Fruit fly (Drosophila melanogaster) whole organism, embryonic: ENCODE measurements around the gene CG18622.
A peak's percentile ranks its signal among the peaks of the same experiment; 100 is the strongest.

Experiments
- C15 ChIP-seq: fragments of 200-800 bp; sonication (Bioruptor generic); IDR thresholded peaks from 3 replicates; pipeline ENCODE4 v1.3.6; 2022; ENCODE audit warnings: missing biosample characterization, missing genetic modification characterization
- CG10565 ChIP-seq: fragments of 200-800 bp; sonication (Bioruptor generic); optimal IDR thresholded peaks from 3 replicates; lab custom pipeline; 2016; ENCODE audit warnings: missing biosample characterization, mild to moderate bottlenecking, missing genetic modification characterization
- CG12236 ChIP-seq: fragments of 200-800 bp; sonication (Bioruptor generic); optimal IDR thresholded peaks from 2 replicates; lab custom pipeline; 2016; ENCODE audit warnings: missing biosample characterization, missing genetic modification characterization
- CG12744 ChIP-seq: fragments of 200-800 bp; sonication (Bioruptor generic); optimal IDR thresholded peaks from 2 replicates; lab custom pipeline; 2016; ENCODE audit warnings: missing biosample characterization, missing genetic modification characterization
- CG15073 ChIP-seq: fragments of 200-800 bp; sonication (Bioruptor generic); optimal IDR thresholded peaks from 2 replicates; lab custom pipeline; 2016; ENCODE audit warnings: missing biosample characterization, missing genetic modification characterization
- CG1603 ChIP-seq: fragments of 200-800 bp; sonication (Bioruptor generic); optimal IDR thresholded peaks from 2 replicates; lab custom pipeline; 2019; ENCODE audit warnings: missing biosample characterization, mild to moderate bottlenecking, missing genetic modification characterization, moderate library complexity
- CG17359 ChIP-seq: fragments of 200-800 bp; sonication (Bioruptor generic); optimal IDR thresholded peaks from 3 replicates; lab custom pipeline; 2018; ENCODE audit warnings: missing biosample characterization, mild to moderate bottlenecking, missing genetic modification characterization, moderate library complexity
- CG17385 ChIP-seq: fragments of 200-800 bp; sonication (Bioruptor generic); optimal IDR thresholded peaks from 3 replicates; lab custom pipeline; 2018; ENCODE audit warnings: missing biosample characterization, mild to moderate bottlenecking, missing genetic modification characterization
- CG17912 ChIP-seq: fragments of 200-800 bp; sonication (Bioruptor generic); optimal IDR thresholded peaks from 2 replicates; lab custom pipeline; 2018; ENCODE audit warnings: missing biosample characterization, mild to moderate bottlenecking, missing genetic modification characterization
- CG18764 ChIP-seq: fragments of 200-800 bp; sonication (Bioruptor generic); optimal IDR thresholded peaks from 3 replicates; lab custom pipeline; 2016; ENCODE audit warnings: missing biosample characterization, missing genetic modification characterization
- CG30431 ChIP-seq: fragments of 200-800 bp; sonication (Bioruptor generic); optimal IDR thresholded peaks from 2 replicates; lab custom pipeline; 2017; ENCODE audit warnings: missing biosample characterization, missing genetic modification characterization
- CG3407 ChIP-seq: fragments of 200-800 bp; sonication (Bioruptor generic); optimal IDR thresholded peaks from 2 replicates; lab custom pipeline; 2018; ENCODE audit warnings: missing biosample characterization, mild to moderate bottlenecking, missing genetic modification characterization
- CG34376 ChIP-seq: fragments of 200-800 bp; sonication (Bioruptor generic); optimal IDR thresholded peaks from 2 replicates; lab custom pipeline; 2018; ENCODE audit warnings: missing biosample characterization, mild to moderate bottlenecking, missing genetic modification characterization
- CG6791 ChIP-seq: fragments of 200-800 bp; sonication (Bioruptor generic); IDR thresholded peaks from 3 replicates; pipeline ENCODE4 v1.3.6; 2022; ENCODE audit warnings: missing biosample characterization, missing genetic modification characterization; ENCODE audit not compliant: partially characterized antibody
- CG7987 ChIP-seq: fragments of 200-800 bp; sonication (Bioruptor generic); optimal IDR thresholded peaks from 2 replicates; lab custom pipeline; 2018; ENCODE audit warnings: missing biosample characterization, mild to moderate bottlenecking, missing genetic modification characterization, moderate library complexity
- Dbx ChIP-seq: fragments of 200-800 bp; sonication (Bioruptor generic); IDR thresholded peaks from 3 replicates; pipeline ENCODE4 v1.3.6; 2022; ENCODE audit warnings: missing biosample characterization, missing genetic modification characterization
- Deaf1 ChIP-seq: fragments of 200-800 bp; optimal IDR thresholded peaks from 3 replicates; lab custom pipeline; 2019; ENCODE audit warnings: missing biosample characterization, mild to moderate bottlenecking, missing genetic modification characterization, moderate library complexity
- Drgx ChIP-seq: fragments of 200-800 bp; sonication (Bioruptor generic); IDR thresholded peaks from 2 replicates; pipeline ENCODE4 v1.3.6; 2022; ENCODE audit warnings: missing biosample characterization, missing genetic modification characterization
- Ets65A ChIP-seq: fragments of 200-800 bp; sonication (Bioruptor generic); peaks from one replicate; lab custom pipeline; 2016; ENCODE audit warnings: missing biosample characterization, missing genetic modification characterization
- Ets97D ChIP-seq: fragments of 200-800 bp; sonication (Bioruptor generic); optimal IDR thresholded peaks from 3 replicates; lab custom pipeline; 2016; ENCODE audit warnings: missing biosample characterization, missing genetic modification characterization
- H15 ChIP-seq: fragments of 200-800 bp; sonication (Bioruptor generic); IDR thresholded peaks from 3 replicates; pipeline ENCODE4 v1.3.6; 2022; ENCODE audit warnings: missing biosample characterization, missing genetic modification characterization
- Hmr ChIP-seq: fragments of 200-800 bp; sonication (Bioruptor generic); optimal IDR thresholded peaks from 3 replicates; lab custom pipeline; 2017; ENCODE audit warnings: mild to moderate bottlenecking, missing biosample characterization, missing genetic modification reagents, missing genetic modification characterization
- Hr3 ChIP-seq: fragments of 200-800 bp; sonication (Bioruptor generic); optimal IDR thresholded peaks from 3 replicates; lab custom pipeline; 2016; ENCODE audit warnings: missing biosample characterization, missing genetic modification characterization
- Hsf ChIP-seq: fragments of 200-800 bp; sonication (Bioruptor generic); optimal IDR thresholded peaks from 3 replicates; lab custom pipeline; 2016; ENCODE audit warnings: missing biosample characterization, missing genetic modification characterization
- Max ChIP-seq: fragments of 200-800 bp; sonication (Bioruptor generic); optimal IDR thresholded peaks from 2 replicates; lab custom pipeline; 2016; ENCODE audit warnings: missing biosample characterization, mild to moderate bottlenecking, missing genetic modification characterization
- Nf-YC ChIP-seq: fragments of 200-800 bp; optimal IDR thresholded peaks from 3 replicates; lab custom pipeline; 2019; ENCODE audit warnings: missing biosample characterization, mild to moderate bottlenecking, missing genetic modification characterization, moderate library complexity
- Sox102F ChIP-seq: fragments of 200-800 bp; sonication (Bioruptor generic); optimal IDR thresholded peaks from 2 replicates; lab custom pipeline; 2018; ENCODE audit warnings: missing biosample characterization, mild to moderate bottlenecking, missing genetic modification characterization, moderate library complexity
- ab ChIP-seq: fragments of 200-800 bp; sonication (Bioruptor generic); optimal IDR thresholded peaks from 2 replicates; lab custom pipeline; 2016; ENCODE audit warnings: missing biosample characterization, missing genetic modification characterization
- aop ChIP-seq: fragments of 200-800 bp; sonication (Bioruptor generic); IDR thresholded peaks from 2 replicates; pipeline ENCODE4 v1.3.6; 2022; ENCODE audit warnings: missing biosample characterization, missing genetic modification characterization
- ase ChIP-seq: fragments of 200-800 bp; sonication (Bioruptor generic); IDR thresholded peaks from 3 replicates; pipeline ENCODE4 v1.3.6; 2022; ENCODE audit warnings: missing biosample characterization, missing genetic modification characterization
- chinmo ChIP-seq: fragments of 200-800 bp; sonication (Bioruptor generic); IDR thresholded peaks from 4 replicates; pipeline ENCODE4 v1.3.6; 2022; ENCODE audit warnings: missing biosample characterization, missing genetic modification characterization; ENCODE audit not compliant: partially characterized antibody
- crc ChIP-seq: fragments of 200-800 bp; sonication (Bioruptor generic); optimal IDR thresholded peaks from 2 replicates; lab custom pipeline; 2016; ENCODE audit warnings: missing biosample characterization, missing genetic modification characterization
- crol ChIP-seq: fragments of 200-800 bp; sonication (Bioruptor generic); IDR thresholded peaks from 2 replicates; pipeline ENCODE4 v1.3.6; 2022; ENCODE audit warnings: missing biosample characterization, missing genetic modification characterization
- cwo ChIP-seq: fragments of 200-800 bp; sonication (Bioruptor generic); optimal IDR thresholded peaks from 3 replicates; lab custom pipeline; 2017; ENCODE audit warnings: missing biosample characterization, missing genetic modification characterization, mild to moderate bottlenecking, moderate library complexity, missing genetic modification reagents
- ems ChIP-seq: fragments of 200-800 bp; sonication (Bioruptor generic); optimal IDR thresholded peaks from 3 replicates; lab custom pipeline; 2016; ENCODE audit warnings: missing biosample characterization, missing genetic modification characterization
- eyg ChIP-seq: fragments of 200-800 bp; sonication (Bioruptor generic); optimal IDR thresholded peaks from 3 replicates; lab custom pipeline; 2016; ENCODE audit warnings: missing biosample characterization, missing genetic modification characterization
- gcm2 ChIP-seq: fragments of 200-800 bp; sonication (Bioruptor generic); optimal IDR thresholded peaks from 2 replicates; lab custom pipeline; 2016; ENCODE audit warnings: missing biosample characterization, missing genetic modification characterization
- odd ChIP-seq: fragments of 200-800 bp; sonication (Bioruptor generic); optimal IDR thresholded peaks from 2 replicates; lab custom pipeline; 2017; ENCODE audit warnings: missing biosample characterization, mild to moderate bottlenecking, missing genetic modification characterization
- pita ChIP-seq: fragments of 200-800 bp; sonication (Bioruptor generic); optimal IDR thresholded peaks from 2 replicates; lab custom pipeline; 2017; ENCODE audit warnings: missing biosample characterization, mild to moderate bottlenecking, missing genetic modification characterization
- pros ChIP-seq: fragments of 200-800 bp; sonication (Bioruptor generic); optimal IDR thresholded peaks from 3 replicates; lab custom pipeline; 2019; ENCODE audit warnings: missing biosample characterization, mild to moderate bottlenecking, missing genetic modification characterization, moderate library complexity
- psq ChIP-seq: fragments of 200-800 bp; sonication (Bioruptor generic); optimal IDR thresholded peaks from 2 replicates; lab custom pipeline; 2017; ENCODE audit warnings: missing biosample characterization, missing genetic modification characterization
- scrt ChIP-seq: fragments of 200-800 bp; sonication (Bioruptor generic); optimal IDR thresholded peaks from 2 replicates; lab custom pipeline; 2018; ENCODE audit warnings: missing biosample characterization, mild to moderate bottlenecking, missing genetic modification characterization, moderate library complexity
- sob ChIP-seq: fragments of 200-800 bp; sonication (Bioruptor generic); IDR thresholded peaks from 2 replicates; pipeline ENCODE4 v1.3.6; 2022; ENCODE audit warnings: missing biosample characterization, missing genetic modification characterization
- tgo ChIP-seq: fragments of 200-800 bp; sonication (Bioruptor generic); IDR thresholded peaks from 3 replicates; pipeline ENCODE4 v1.3.6; 2022; ENCODE audit warnings: missing biosample characterization, missing genetic modification characterization
- tll ChIP-seq, 2 experiments: fragments of 200-800 bp in 1 of 2; fragments of >200 bp in 1 of 2; sonication (Bioruptor generic) in 1 of 2; optimal IDR thresholded peaks; 2 replicates each; lab custom pipeline; 2017 to 2019; ENCODE audit warnings: missing biosample characterization in 2 of 2, missing genetic modification characterization in 2 of 2, mild to moderate bottlenecking in 1 of 2, moderate library complexity in 1 of 2
- tna ChIP-seq: fragments of 200-800 bp; sonication (Bioruptor generic); IDR thresholded peaks from 2 replicates; pipeline ENCODE4 v1.3.6; 2022; ENCODE audit warnings: missing biosample characterization, missing genetic modification characterization; ENCODE audit not compliant: partially characterized antibody
- vnd ChIP-seq: fragments of 200-800 bp; sonication (Bioruptor generic); IDR thresholded peaks from 3 replicates; pipeline ENCODE4 v1.3.6; 2022; ENCODE audit warnings: missing biosample characterization, missing genetic modification characterization; ENCODE audit not compliant: partially characterized antibody
- z ChIP-seq: fragments of 200-800 bp; sonication (Bioruptor generic); IDR thresholded peaks from 3 replicates; pipeline ENCODE4 v1.3.6; 2022; ENCODE audit warnings: missing biosample characterization, missing genetic modification characterization

Gene CG18622

DNA sequence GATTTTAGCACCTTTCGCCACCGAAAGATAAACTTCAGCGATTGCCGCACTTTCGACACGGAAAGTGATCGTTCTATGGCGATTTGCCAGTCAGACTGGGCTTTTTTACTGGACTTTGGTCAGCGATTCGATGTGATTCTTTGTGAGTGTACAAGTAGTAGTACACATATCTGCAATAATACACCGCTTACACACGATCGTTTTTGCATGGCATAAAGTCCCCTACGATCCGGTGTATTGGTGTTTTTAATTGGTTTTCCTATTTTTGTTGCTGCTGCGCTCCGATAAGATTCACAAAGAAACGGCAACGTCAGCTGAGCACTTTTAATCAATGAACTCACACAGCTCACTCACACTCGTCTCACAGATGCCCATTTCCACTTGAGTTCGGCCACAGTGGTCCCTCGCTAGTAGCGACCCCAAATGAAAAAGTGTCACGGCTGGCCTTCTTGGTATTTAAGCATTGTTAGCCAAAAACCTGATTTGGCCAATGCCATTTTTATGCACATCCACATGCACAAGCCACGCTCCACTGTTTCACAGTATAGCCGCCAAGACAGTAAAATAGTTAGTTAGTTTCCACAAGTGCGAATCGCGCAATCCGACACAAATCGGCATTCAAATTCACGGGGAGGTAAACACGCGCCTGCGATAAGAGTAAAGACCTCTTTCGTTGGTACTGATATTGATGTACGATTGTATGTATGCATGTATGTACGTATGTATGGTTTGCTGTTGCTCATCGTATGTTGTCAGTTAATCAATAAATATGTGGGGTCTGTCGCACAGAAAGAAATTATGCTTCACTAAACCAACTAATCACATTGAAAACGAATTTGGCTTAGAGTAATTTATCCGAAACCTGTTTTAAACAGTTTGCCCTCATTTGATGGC, 1.1 kb downstream of the CG18622 start (continued):
- TF ChIP-seq scrt (GFP tag; lab: Kevin White, UChicago): peak; percentile 87
- peak; percentile 91 for TF ChIP-seq Hsf (GFP tag; lab: Kevin White, UChicago)
- peak; percentile 67 for TF ChIP-seq crol
- peak; percentile 97 for TF ChIP-seq Hmr
- TF ChIP-seq crc: peak; percentile 92
- TF ChIP-seq H15: peak; percentile 92
- peak; percentile 97 for TF ChIP-seq Drgx (GFP tag; lab: Robert Waterston, UW)
- TF ChIP-seq Deaf1 (tag; lab: Kevin White, UChicago): peak; percentile 72
- TF ChIP-seq ems (GFP tag; lab: Kevin White, UChicago): peak; percentile 86
- TF ChIP-seq CG6791 (GFP tag; lab: Robert Waterston, UW): 0 out of 3 replicates have a peak, but pooled peaks have one; percentile 34
- no peak for TF ChIP-seq pros (GFP tag; lab: Kevin White, UChicago)
- TF ChIP-seq CG3407: peak; percentile 41
- peak; percentile 72 for TF ChIP-seq CG12236 (GFP tag; lab: Kevin White, UChicago)
- peak; percentile 89 for TF ChIP-seq odd
- TF ChIP-seq sob (GFP tag; lab: Robert Waterston, UW): peak; percentile 99
- TF ChIP-seq Sox102F (GFP tag; lab: Kevin White, UChicago): peak; percentile 78
- TF ChIP-seq CG30431 (GFP tag; lab: Kevin White, UChicago): peak; percentile 86
- no peak for TF ChIP-seq CG10565 (GFP tag; lab: Kevin White, UChicago)
- TF ChIP-seq Ets97D (GFP tag; lab: Kevin White, UChicago): peak; percentile 84
- peak; percentile 55; the same call in 2 of the 3 replicates for TF ChIP-seq vnd (GFP tag; lab: Robert Waterston, UW)
- TF ChIP-seq aop (GFP tag; lab: Robert Waterston, UW): peak; percentile 91
- TF ChIP-seq ase (GFP tag; lab: Robert Waterston, UW): peak; percentile 89; the same call in 2 of the 3 replicates
- TF ChIP-seq Hr3 (GFP tag; lab: Kevin White, UChicago): peak; percentile 87
- peak; percentile 83 for TF ChIP-seq Max (GFP tag; lab: Kevin White, UChicago)
- TF ChIP-seq tna (GFP tag; lab: Robert Waterston, UW): no peak
- TF ChIP-seq Dbx (GFP tag; lab: Robert Waterston, UW): peak; percentile 98
- peak; percentile 94 for TF ChIP-seq CG7987 (GFP tag; lab: Kevin White, UChicago)
- peak; percentile 91 for TF ChIP-seq ab (GFP tag; lab: Kevin White, UChicago)
- TF ChIP-seq cwo (GFP tag; lab: Kevin White, UChicago): peak; percentile 97
- TF ChIP-seq CG15073 (GFP tag; lab: Kevin White, UChicago): peak; percentile 12
- TF ChIP-seq eyg (GFP tag; lab: Kevin White, UChicago): peak; percentile 93
- TF ChIP-seq tgo: peak; percentile 93
- peak; percentile 91 for TF ChIP-seq CG1603
- 0 out of 4 replicates have a peak, but pooled peaks have one; percentile 49 for TF ChIP-seq chinmo (GFP tag; lab: Robert Waterston, UW)
- TF ChIP-seq tll (GFP tag; optimal IDR thresholded peaks at IDR 0.05; lab: Kevin White, UChicago): no peak
- peak; percentile 88 for TF ChIP-seq z (GFP tag; lab: Robert Waterston, UW)
- TF ChIP-seq gcm2: peak; percentile 80
- peak; percentile 85 for TF ChIP-seq CG17912 (GFP tag; lab: Kevin White, UChicago)
- TF ChIP-seq CG17359 (tag; lab: Kevin White, UChicago): peak; percentile 83
- peak; percentile 66 for TF ChIP-seq CG18764
- peak; percentile 31 for TF ChIP-seq psq
- no peak for TF ChIP-seq pita
- peak; percentile 89 for TF ChIP-seq CG17385 (GFP tag; lab: Kevin White, UChicago)
- peak; percentile 90 for TF ChIP-seq C15 (GFP tag; lab: Robert Waterston, UW)
- TF ChIP-seq CG12744: peak; percentile 91
- TF ChIP-seq Ets65A (GFP tag; lab: Kevin White, UChicago): peak; percentile 99
- TF ChIP-seq CG34376 (GFP tag; lab: Kevin White, UChicago): peak; percentile 97
- peak; percentile 70 for TF ChIP-seq Nf-YC (tag; lab: Kevin White, UChicago)
